Worm (Caenorhabditis elegans): ENCODE results near the gene unc-86.

Gene unc-86

ce11 chrIII:8245591-8245990 is 29.5 kb upstream of the unc-86 start, which contains the start of gene C02F5.3:
Gene C02F5.3, plus strand, starts transcription at chrIII:8245891.
- TF ChIP-seq ztf-18 (tag; optimal IDR thresholded peaks at IDR 0.05) (no peak), cebp-1 (GFP tag; IDR thresholded peaks at IDR 0.05) (no peak), cebp-1 (tag; optimal IDR thresholded peaks at IDR 0.05) (no peak), unc-130 (GFP tag; optimal IDR thresholded peaks at IDR 0.05) (no peak), ama-1 (optimal IDR thresholded peaks at IDR 0.05) (no peak), ama-1 (GFP tag; optimal IDR thresholded peaks at IDR 0.05) (no peak), rcor-1 (GFP tag; IDR thresholded peaks at IDR 0.05) (no peak), aptf-3 (GFP tag; IDR thresholded peaks at IDR 0.05) (no peak), ceh-58 (GFP tag; IDR thresholded peaks at IDR 0.05) (no peak), F55B11.4 (tag; optimal IDR thresholded peaks at IDR 0.05; ENCODE audit: borderline replicate concordance, insufficient read depth) (no peak), athp-1 (tag; optimal IDR thresholded peaks at IDR 0.05) (no peak), hmg-20 (GFP tag; IDR thresholded peaks at IDR 0.05) (no peak), nhr-80 (tag; optimal IDR thresholded peaks at IDR 0.05) (no peak), attf-6 (GFP tag; IDR thresholded peaks at IDR 0.05) (no peak), ztf-3 (GFP tag; optimal IDR thresholded peaks at IDR 0.05) (no peak), ceh-40 (GFP tag; IDR thresholded peaks at IDR 0.05) (no peak), snpc-3.4 (tag; optimal IDR thresholded peaks at IDR 0.05) (no peak), ceh-91 (GFP tag; IDR thresholded peaks at IDR 0.05) (no peak), somi-1 (GFP tag; optimal IDR thresholded peaks at IDR 0.05) (no peak), die-1 (tag; optimal IDR thresholded peaks at IDR 0.05) (no peak), hsf-1 (GFP tag; IDR thresholded peaks at IDR 0.05) (no peak)

ce11 chrIII:8244052-8244451 is 27.9 kb upstream of the unc-86 start, which contains the start of the genes pbs-6 and cids-1:
Gene pbs-6, minus strand, starts transcription at chrIII:8244092.
Gene cids-1, plus strand, starts transcription at chrIII:8244445.
- TF ChIP-seq hmg-1.2 (GFP tag; IDR thresholded peaks at IDR 0.05) (peak; percentile 13; the same call in 1 of the 2 replicates), hrde-1 (tag; optimal IDR thresholded peaks at IDR 0.05; ENCODE audit: borderline replicate concordance) (no peak)

- TF ChIP-seq xnd-1 (tag; optimal IDR thresholded peaks at IDR 0.05) = no peak
- TF ChIP-seq dox-1 (GFP tag; IDR thresholded peaks at IDR 0.05) = no peak
- TF ChIP-seq B0035.1 (tag; optimal IDR thresholded peaks at IDR 0.05) = no peak
- no peak for TF ChIP-seq snpc-1.1 (tag; optimal IDR thresholded peaks at IDR 0.05; ENCODE audit: insufficient read depth)
- TF ChIP-seq hmg-1.2 (GFP tag; IDR thresholded peaks at IDR 0.05) = peak; percentile 38
- TF ChIP-seq madf-6 (GFP tag; IDR thresholded peaks at IDR 0.05) = peak; percentile 49; the same call in 1 of the 2 replicates
- TF ChIP-seq ztf-18 (tag; optimal IDR thresholded peaks at IDR 0.05) = no peak
- peak; percentile 42; the same call in 1 of the 2 replicates for TF ChIP-seq B0336.3 (GFP tag; IDR thresholded peaks at IDR 0.05)
- TF ChIP-seq ztf-22 (GFP tag; optimal IDR thresholded peaks at IDR 0.05) = no peak
- peak; percentile 61 for TF ChIP-seq lin-54 (GFP tag; optimal IDR thresholded peaks at IDR 0.05)
- no peak for TF ChIP-seq ets-4 (GFP tag; optimal IDR thresholded peaks at IDR 0.05)
- TF ChIP-seq ekl-4 (GFP tag; IDR thresholded peaks at IDR 0.05) = peak; percentile 56
- no peak for TF ChIP-seq F55B11.4 (tag; optimal IDR thresholded peaks at IDR 0.05; ENCODE audit: borderline replicate concordance, insufficient read depth)
- no peak for TF ChIP-seq lir-1 (GFP tag; conservative IDR thresholded peaks at IDR 0.05)
- TF ChIP-seq F39B2.1 (GFP tag; IDR thresholded peaks at IDR 0.05) = no peak
- TF ChIP-seq ztf-3 (GFP tag; optimal IDR thresholded peaks at IDR 0.05) = no peak
- no peak for TF ChIP-seq ztf-6 (GFP tag; IDR thresholded peaks at IDR 0.05)
- TF ChIP-seq ceh-58 (GFP tag; IDR thresholded peaks at IDR 0.05) = 0 out of 2 replicates have a peak, but pooled peaks have one; percentile 51
- TF ChIP-seq cebp-1 (GFP tag; IDR thresholded peaks at IDR 0.05) = no peak
- peak; percentile 48 for TF ChIP-seq cebp-1 (tag; optimal IDR thresholded peaks at IDR 0.05)
- TF ChIP-seq tlf-1 (GFP tag; optimal IDR thresholded peaks at IDR 0.05) = peak; percentile 35
- no peak for TF ChIP-seq hmg-20 (GFP tag; IDR thresholded peaks at IDR 0.05)
- TF ChIP-seq lsl-1 (GFP tag; optimal IDR thresholded peaks at IDR 0.05) = no peak
- no peak for TF ChIP-seq snpc-4 (GFP tag; optimal IDR thresholded peaks at IDR 0.05)
- TF ChIP-seq snpc-4 (tag; optimal IDR thresholded peaks at IDR 0.05) = no peak
- TF ChIP-seq attf-3 (GFP tag; conservative IDR thresholded peaks at IDR 0.05) = 0 out of 2 replicates have a peak, but pooled peaks have one; percentile 19
- TF ChIP-seq let-526 (GFP tag; IDR thresholded peaks at IDR 0.05) = no peak
- peak; percentile 16 for TF ChIP-seq attf-5 (GFP tag; optimal IDR thresholded peaks at IDR 0.05)
- TF ChIP-seq hsf-1 (GFP tag; IDR thresholded peaks at IDR 0.05) = peak; percentile 40; the same call in 1 of the 2 replicates
- TF ChIP-seq nhr-80 (tag; optimal IDR thresholded peaks at IDR 0.05) = peak; percentile 46
- TF ChIP-seq F23B12.7 (tag; optimal IDR thresholded peaks at IDR 0.05; ENCODE audit: insufficient read depth) = no peak
- no peak for TF ChIP-seq sea-2 (GFP tag; IDR thresholded peaks at IDR 0.05)
These were observed 26.7 kb upstream of the unc-86 start, which contains the start of gene C02F5.12 for ce11 chrIII:8242809-8243208. Gene C02F5.12, minus strand, starts transcription at chrIII:8243029.

All from whole organism, young adult.